Worm (Caenorhabditis elegans) whole organism, L4 larva: Measurements from ENCODE around the gene ZK632.12.

Experiments
- T20F7.1 ChIP-seq: fragments of 200-800 bp; sonication (Bioruptor generic); optimal IDR thresholded peaks from 2 replicates; lab custom pipeline; 2018; ENCODE audit warnings: mild to moderate bottlenecking, missing genetic modification characterization, missing compliant biosample characterization
- ceh-82 ChIP-seq: sonication (generic microtip); optimal IDR thresholded peaks from 2 replicates; lab custom pipeline; 2017; ENCODE audit warnings: missing biosample characterization, missing genetic modification characterization
- dve-1 ChIP-seq: sonication (generic microtip); optimal IDR thresholded peaks from 2 replicates; lab custom pipeline; 2017; ENCODE audit warnings: antibody characterized with exemption, mild to moderate bottlenecking, missing genetic modification characterization, missing compliant biosample characterization; ENCODE audit not compliant: insufficient read depth
- fkh-10 ChIP-seq: fragments of 150-350 bp; optimal IDR thresholded peaks from 2 replicates; lab custom pipeline; 2014; ENCODE audit warnings: missing biosample characterization, missing genetic modification reagents, missing genetic modification characterization
- lin-39 ChIP-seq: fragments of 150-350 bp; optimal IDR thresholded peaks from 2 replicates; lab custom pipeline; 2014; ENCODE audit warnings: missing biosample characterization, missing genetic modification reagents, missing genetic modification characterization
- lir-3 ChIP-seq: sonication (generic microtip); optimal IDR thresholded peaks from 2 replicates; lab custom pipeline; 2016; ENCODE audit warnings: mild to moderate bottlenecking, missing genetic modification characterization, missing compliant biosample characterization
- mdt-29 ChIP-seq: fragments of 200-800 bp; sonication (Bioruptor generic); IDR thresholded peaks from 2 replicates; pipeline ENCODE4 v1.3.6; 2022; ENCODE audit warnings: missing genetic modification reagents, missing genetic modification characterization, missing compliant biosample characterization
- nhr-11 ChIP-seq: fragments of 150-350 bp; optimal IDR thresholded peaks from 2 replicates; lab custom pipeline; 2014; ENCODE audit warnings: missing biosample characterization, missing genetic modification characterization
- nhr-41 ChIP-seq: fragments of 200-800 bp; sonication (Bioruptor generic); IDR thresholded peaks from 2 replicates; pipeline ENCODE4 v1.3.6; 2022; ENCODE audit warnings: missing genetic modification reagents, missing genetic modification characterization, missing compliant biosample characterization
- nhr-76 ChIP-seq: fragments of 150-350 bp; optimal IDR thresholded peaks from 2 replicates; lab custom pipeline; 2014; ENCODE audit warnings: missing biosample characterization, missing genetic modification characterization
- pqm-1 ChIP-seq: sonication (generic microtip); optimal IDR thresholded peaks from 2 replicates; lab custom pipeline; 2017; ENCODE audit warnings: missing biosample characterization, missing genetic modification characterization
- snpc-4 ChIP-seq: fragments of 150-350 bp; optimal IDR thresholded peaks from 2 replicates; lab custom pipeline; 2014; ENCODE audit warnings: missing biosample characterization, missing genetic modification characterization
- spr-1 ChIP-seq: sonication (generic microtip); optimal IDR thresholded peaks from 2 replicates; lab custom pipeline; 2016; ENCODE audit warnings: mild to moderate bottlenecking, missing genetic modification characterization, missing compliant biosample characterization
- unc-39 ChIP-seq: sonication (generic microtip); optimal IDR thresholded peaks from 2 replicates; lab custom pipeline; 2017; ENCODE audit warnings: missing biosample characterization, missing genetic modification characterization

DNA sequence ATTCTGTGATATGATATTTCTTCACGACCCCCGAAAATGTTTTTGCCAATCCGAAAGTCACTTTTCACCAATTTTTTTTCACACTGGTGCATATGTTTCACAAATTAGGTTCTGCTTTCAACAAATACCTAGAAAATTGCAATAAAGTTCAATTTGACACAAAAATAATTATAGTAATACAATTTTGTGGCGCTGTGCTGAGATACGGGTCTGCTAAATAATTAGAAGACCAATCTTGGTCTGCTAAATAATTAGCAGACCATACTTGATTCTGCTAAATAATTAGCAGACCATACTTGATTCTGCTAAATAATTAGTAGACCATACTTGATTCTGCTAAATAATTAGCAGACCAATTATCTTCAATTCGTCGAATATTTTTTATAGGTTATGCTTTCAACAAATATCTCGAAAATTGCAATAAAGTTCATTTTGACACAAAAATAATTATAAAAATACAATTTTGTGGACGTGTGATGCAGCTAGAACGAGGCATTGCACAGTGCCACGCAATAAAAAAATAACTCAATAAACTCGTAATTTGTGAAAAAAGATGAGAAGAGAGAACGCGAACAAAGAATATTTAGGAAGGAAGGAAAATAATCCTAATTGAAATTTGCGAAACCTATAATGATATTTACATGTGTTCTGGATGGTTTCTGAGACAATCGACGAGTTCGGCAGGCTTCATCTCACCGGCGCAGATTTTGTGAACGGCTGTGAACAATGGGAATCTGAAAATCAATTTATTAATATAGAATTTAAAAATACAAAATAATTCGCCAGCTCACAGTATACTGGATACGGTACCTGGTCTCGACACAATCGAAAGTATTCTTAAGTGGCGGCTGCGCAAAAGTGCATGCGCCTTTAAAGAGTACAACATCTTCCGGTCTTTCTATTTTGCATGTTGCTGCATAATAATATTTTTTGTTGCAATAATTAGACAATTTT is 23.3 kb downstream of the ZK632.12 start:
- TF ChIP-seq lir-3: no peak
- TF ChIP-seq nhr-41 (GFP tag; lab: Robert Waterston, UW): no peak
- no peak for TF ChIP-seq snpc-4 (tag; lab: Kevin White, UChicago)
- no peak for TF ChIP-seq pqm-1
- no peak for TF ChIP-seq spr-1
- peak; percentile 40 for TF ChIP-seq T20F7.1 (GFP tag; lab: Kevin White, UChicago)
- TF ChIP-seq dve-1: no peak
- TF ChIP-seq ceh-82 (tag; lab: Kevin White, UChicago): no peak
- TF ChIP-seq unc-39 (tag; lab: Kevin White, UChicago): no peak
- TF ChIP-seq fkh-10 (GFP tag; lab: Kevin White, UChicago): no peak
- no peak for TF ChIP-seq nhr-76 (tag; lab: Kevin White, UChicago)
- TF ChIP-seq nhr-11: no peak
- no peak for TF ChIP-seq mdt-29
- TF ChIP-seq lin-39 (tag; lab: Kevin White, UChicago): no peak
